Fruit fly (Drosophila melanogaster) whole organism, embryonic: ENCODE measurements around the gene CG32267.

Source experiments
- Abd-B ChIP-seq: fragments of 200-800 bp; sonication (Bioruptor generic); optimal IDR thresholded peaks from 2 replicates; lab custom pipeline; 2018; ENCODE audit warnings: missing biosample characterization, mild to moderate bottlenecking, missing genetic modification characterization, moderate library complexity
- Adf1 ChIP-seq: fragments of 200-800 bp; sonication (Bioruptor generic); IDR thresholded peaks from 2 replicates; pipeline ENCODE4 v1.3.6; 2022; ENCODE audit warnings: missing biosample characterization, missing genetic modification characterization
- Atf6 ChIP-seq: fragments of 200-800 bp; sonication (Bioruptor generic); IDR thresholded peaks from 2 replicates; pipeline ENCODE4 v1.3.6; 2022; ENCODE audit warnings: missing biosample characterization, missing genetic modification characterization
- Bgb ChIP-seq: fragments of 200-800 bp; sonication (Bioruptor generic); IDR thresholded peaks from 2 replicates; pipeline ENCODE4 v1.3.6; 2022; ENCODE audit warnings: missing biosample characterization, missing genetic modification characterization; ENCODE audit not compliant: partially characterized antibody
- CG11093 ChIP-seq: fragments of 200-800 bp; sonication (Bioruptor generic); IDR thresholded peaks from 3 replicates; pipeline ENCODE4 v1.3.6; 2022; ENCODE audit warnings: missing biosample characterization, missing genetic modification characterization
- CG12071 ChIP-seq: fragments of 200-800 bp; sonication (Bioruptor generic); optimal IDR thresholded peaks from 3 replicates; lab custom pipeline; 2018; ENCODE audit warnings: missing biosample characterization, mild to moderate bottlenecking, missing genetic modification characterization
- CG1603 ChIP-seq: fragments of 200-800 bp; sonication (Bioruptor generic); optimal IDR thresholded peaks from 2 replicates; lab custom pipeline; 2019; ENCODE audit warnings: missing biosample characterization, mild to moderate bottlenecking, missing genetic modification characterization, moderate library complexity
- CG1647 ChIP-seq: fragments of 200-800 bp; sonication (Bioruptor generic); optimal IDR thresholded peaks from 3 replicates; lab custom pipeline; 2016; ENCODE audit warnings: missing biosample characterization, missing genetic modification characterization
- CG16815 ChIP-seq: fragments of 200-800 bp; sonication (Bioruptor generic); optimal IDR thresholded peaks from 3 replicates; lab custom pipeline; 2017; ENCODE audit warnings: missing biosample characterization, mild to moderate bottlenecking, missing genetic modification characterization
- CG17385 ChIP-seq: fragments of 200-800 bp; sonication (Bioruptor generic); optimal IDR thresholded peaks from 3 replicates; lab custom pipeline; 2018; ENCODE audit warnings: missing biosample characterization, mild to moderate bottlenecking, missing genetic modification characterization
- CG18764 ChIP-seq: fragments of 200-800 bp; sonication (Bioruptor generic); optimal IDR thresholded peaks from 3 replicates; lab custom pipeline; 2016; ENCODE audit warnings: missing biosample characterization, missing genetic modification characterization
- CG34376 ChIP-seq: fragments of 200-800 bp; sonication (Bioruptor generic); optimal IDR thresholded peaks from 2 replicates; lab custom pipeline; 2018; ENCODE audit warnings: missing biosample characterization, mild to moderate bottlenecking, missing genetic modification characterization
- CG6765 ChIP-seq: fragments of 200-800 bp; sonication (Bioruptor generic); optimal IDR thresholded peaks from 3 replicates; lab custom pipeline; 2017; ENCODE audit warnings: missing biosample characterization, mild to moderate bottlenecking, missing genetic modification characterization
- CG8089 ChIP-seq: fragments of 200-800 bp; sonication (Bioruptor generic); optimal IDR thresholded peaks from 3 replicates; lab custom pipeline; 2016; ENCODE audit warnings: missing biosample characterization, missing genetic modification characterization
- CG9817 ChIP-seq: fragments of 200-800 bp; sonication (Bioruptor generic); optimal IDR thresholded peaks from 2 replicates; lab custom pipeline; 2018; ENCODE audit warnings: missing biosample characterization, mild to moderate bottlenecking, missing genetic modification characterization, moderate library complexity
- CoRest ChIP-seq: fragments of 200-800 bp; sonication (Bioruptor generic); optimal IDR thresholded peaks from 3 replicates; lab custom pipeline; 2018; ENCODE audit warnings: missing biosample characterization, mild to moderate bottlenecking, missing genetic modification characterization, moderate library complexity
- D19B ChIP-seq: fragments of 200-800 bp; sonication (Bioruptor generic); optimal IDR thresholded peaks from 2 replicates; lab custom pipeline; 2017; ENCODE audit warnings: missing biosample characterization, mild to moderate bottlenecking, missing genetic modification characterization
- Dip2 ChIP-seq: fragments of 200-800 bp; sonication (Bioruptor generic); IDR thresholded peaks from 2 replicates; pipeline ENCODE4 v1.3.6; 2022; ENCODE audit warnings: missing biosample characterization, missing genetic modification characterization
- Dll ChIP-seq: fragments of 200-800 bp; sonication (Bioruptor generic); IDR thresholded peaks from 4 replicates; pipeline ENCODE4 v1.3.6; 2022; ENCODE audit warnings: missing biosample characterization, missing genetic modification characterization; ENCODE audit not compliant: partially characterized antibody
- Doc3 ChIP-seq: fragments of 200-800 bp; sonication (Bioruptor generic); IDR thresholded peaks from 3 replicates; pipeline ENCODE4 v1.3.6; 2022; ENCODE audit warnings: missing biosample characterization, missing genetic modification characterization; ENCODE audit not compliant: partially characterized antibody
- E2f2 ChIP-seq: fragments of 200-800 bp; sonication (Bioruptor generic); IDR thresholded peaks from 2 replicates; pipeline ENCODE4 v1.3.6; 2022; ENCODE audit warnings: missing biosample characterization, missing genetic modification characterization
- ERR ChIP-seq: fragments of 200-800 bp; sonication (Bioruptor generic); optimal IDR thresholded peaks from 2 replicates; lab custom pipeline; 2016; ENCODE audit warnings: missing biosample characterization, missing genetic modification characterization
- Eip74EF ChIP-seq, 2 experiments: fragments of 200-800 bp in 1 of 2; fragments of >200 bp in 1 of 2; sonication (Bioruptor generic) in 1 of 2; optimal IDR thresholded peaks; 2 replicates each; lab custom pipeline; 2017 to 2019; ENCODE audit warnings: missing biosample characterization in 2 of 2, missing genetic modification characterization in 2 of 2, mild to moderate bottlenecking in 1 of 2, moderate library complexity in 1 of 2
- Gsc ChIP-seq: fragments of 200-800 bp; sonication (Bioruptor generic); IDR thresholded peaks from 2 replicates; pipeline ENCODE4 v1.3.6; 2022; ENCODE audit warnings: missing biosample characterization, missing genetic modification characterization
- HHEX ChIP-seq: fragments of 200-800 bp; sonication (Bioruptor generic); optimal IDR thresholded peaks from 3 replicates; lab custom pipeline; 2017; ENCODE audit warnings: missing biosample characterization, mild to moderate bottlenecking, missing genetic modification characterization, missing genetic modification reagents
- HmgD ChIP-seq: fragments of 200-800 bp; sonication (Bioruptor generic); optimal IDR thresholded peaks from 3 replicates; lab custom pipeline; 2016; ENCODE audit warnings: missing biosample characterization, missing genetic modification characterization
- Hr51 ChIP-seq, 2 experiments: fragments of 200-800 bp; sonication (Bioruptor generic); optimal IDR thresholded peaks; 2 replicates in 1 of 2; 3 replicates in 1 of 2; lab custom pipeline; 2016 to 2018; ENCODE audit warnings: missing biosample characterization in 2 of 2, missing genetic modification characterization in 2 of 2, mild to moderate bottlenecking in 1 of 2, moderate library complexity in 1 of 2
- Hsf ChIP-seq: fragments of 200-800 bp; sonication (Bioruptor generic); optimal IDR thresholded peaks from 3 replicates; lab custom pipeline; 2016; ENCODE audit warnings: missing biosample characterization, missing genetic modification characterization
- MBD-R2 ChIP-seq: fragments of 200-800 bp; sonication (Bioruptor generic); IDR thresholded peaks from 2 replicates; pipeline ENCODE4 v1.3.6; 2022; ENCODE audit warnings: missing biosample characterization, missing genetic modification characterization
- YL-1 ChIP-seq: fragments of 200-800 bp; sonication (Bioruptor generic); optimal IDR thresholded peaks from 3 replicates; lab custom pipeline; 2017; ENCODE audit warnings: missing biosample characterization, mild to moderate bottlenecking, missing genetic modification characterization
- ab ChIP-seq: fragments of 200-800 bp; sonication (Bioruptor generic); optimal IDR thresholded peaks from 2 replicates; lab custom pipeline; 2016; ENCODE audit warnings: missing biosample characterization, missing genetic modification characterization
- az2 ChIP-seq: fragments of 200-800 bp; sonication (Bioruptor generic); optimal IDR thresholded peaks from 3 replicates; lab custom pipeline; 2016; ENCODE audit warnings: missing biosample characterization, missing genetic modification characterization
- cas ChIP-seq: fragments of 200-800 bp; sonication (Bioruptor generic); IDR thresholded peaks from 2 replicates; pipeline ENCODE4 v1.3.6; 2022; ENCODE audit warnings: missing biosample characterization, missing genetic modification characterization
- caup ChIP-seq: fragments of 200-800 bp; sonication (Bioruptor generic); optimal IDR thresholded peaks from 3 replicates; lab custom pipeline; 2017; ENCODE audit warnings: missing biosample characterization, mild to moderate bottlenecking, missing genetic modification characterization, moderate library complexity; ENCODE audit not compliant: severe bottlenecking
- corto ChIP-seq: fragments of 200-800 bp; sonication (Bioruptor generic); optimal IDR thresholded peaks from 2 replicates; lab custom pipeline; 2016; ENCODE audit warnings: missing biosample characterization, mild to moderate bottlenecking, missing genetic modification characterization, moderate library complexity
- crol ChIP-seq: fragments of 200-800 bp; sonication (Bioruptor generic); IDR thresholded peaks from 2 replicates; pipeline ENCODE4 v1.3.6; 2022; ENCODE audit warnings: missing biosample characterization, missing genetic modification characterization
- emc ChIP-seq: fragments of 200-800 bp; sonication (Bioruptor generic); optimal IDR thresholded peaks from 2 replicates; lab custom pipeline; 2016; ENCODE audit warnings: missing biosample characterization, missing genetic modification characterization
- hth ChIP-seq: fragments of >200 bp; optimal IDR thresholded peaks from 2 replicates; lab custom pipeline; 2017; ENCODE audit warnings: inconsistent platforms
- lab ChIP-seq: fragments of 200-800 bp; sonication (Bioruptor generic); optimal IDR thresholded peaks from 3 replicates; lab custom pipeline; 2017; ENCODE audit warnings: missing biosample characterization, missing genetic modification characterization, mild to moderate bottlenecking, moderate library complexity, missing genetic modification reagents
- luna ChIP-seq: fragments of 200-800 bp; sonication (Bioruptor generic); optimal IDR thresholded peaks from 2 replicates; lab custom pipeline; 2016; ENCODE audit warnings: missing biosample characterization, missing genetic modification characterization
- psq ChIP-seq: fragments of 200-800 bp; sonication (Bioruptor generic); optimal IDR thresholded peaks from 2 replicates; lab custom pipeline; 2017; ENCODE audit warnings: missing biosample characterization, missing genetic modification characterization
- row ChIP-seq: fragments of 200-800 bp; sonication (Bioruptor generic); IDR thresholded peaks from 3 replicates; pipeline ENCODE4 v1.3.6; 2022; ENCODE audit warnings: missing biosample characterization, missing genetic modification characterization
- sens ChIP-seq: fragments of 200-800 bp; sonication (Bioruptor generic); peaks from one replicate; lab custom pipeline; 2016; ENCODE audit warnings: missing biosample characterization, missing genetic modification characterization
- tgo ChIP-seq: fragments of 200-800 bp; sonication (Bioruptor generic); IDR thresholded peaks from 3 replicates; pipeline ENCODE4 v1.3.6; 2022; ENCODE audit warnings: missing biosample characterization, missing genetic modification characterization
- twi ChIP-seq: fragments of 200-800 bp; optimal IDR thresholded peaks from 2 replicates; lab custom pipeline; 2019; ENCODE audit warnings: missing biosample characterization, mild to moderate bottlenecking, missing genetic modification characterization, moderate library complexity
- tx ChIP-seq: fragments of 200-800 bp; sonication (Bioruptor generic); optimal IDR thresholded peaks from 2 replicates; lab custom pipeline; 2016; ENCODE audit warnings: missing biosample characterization, missing genetic modification characterization
- vnd ChIP-seq: fragments of 200-800 bp; sonication (Bioruptor generic); IDR thresholded peaks from 3 replicates; pipeline ENCODE4 v1.3.6; 2022; ENCODE audit warnings: missing biosample characterization, missing genetic modification characterization; ENCODE audit not compliant: partially characterized antibody
- wdn ChIP-seq: fragments of 200-800 bp; sonication (Bioruptor generic); IDR thresholded peaks from 2 replicates; pipeline ENCODE4 v1.3.6; 2022; ENCODE audit warnings: missing biosample characterization, missing genetic modification characterization
- wor ChIP-seq: fragments of 200-800 bp; sonication (Bioruptor generic); IDR thresholded peaks from 2 replicates; pipeline ENCODE4 v1.3.6; 2022; ENCODE audit warnings: missing biosample characterization, missing genetic modification characterization

Gene CG32267

dm6 chr3L:3460402-3461027 lies 11.4 kb downstream of the CG32267 start, which contains the start of gene eIF5B (continued):
- TF ChIP-seq Hr51 (GFP tag; optimal IDR thresholded peaks at IDR 0.05; lab: Kevin White, UChicago) = peak; percentile 56 to 77
- TF ChIP-seq wor (GFP tag; lab: Robert Waterston, UW) = peak; percentile 78
- peak in 1 of 2 experiments; percentile 31 for TF ChIP-seq Eip74EF (GFP tag; optimal IDR thresholded peaks at IDR 0.05; lab: Kevin White, UChicago)
- peak; percentile 82 for TF ChIP-seq CG16815
- TF ChIP-seq emc = no peak
- peak; percentile 76 for TF ChIP-seq CG9817 (tag; lab: Kevin White, UChicago)
- TF ChIP-seq wdn (GFP tag; lab: Robert Waterston, UW) = peak; percentile 79
- peak; percentile 90 for TF ChIP-seq CoRest (tag; lab: Kevin White, UChicago)
- TF ChIP-seq MBD-R2 = peak; percentile 73
- peak; percentile 76 for TF ChIP-seq lab (GFP tag; lab: Kevin White, UChicago)
- TF ChIP-seq CG34376 (GFP tag; lab: Kevin White, UChicago) = peak; percentile 24
- TF ChIP-seq Adf1 (GFP tag; lab: Robert Waterston, UW) = peak; percentile 57
- peak; percentile 60 for TF ChIP-seq psq (GFP tag; lab: Kevin White, UChicago)
- no peak for TF ChIP-seq tx (GFP tag; lab: Kevin White, UChicago)
- TF ChIP-seq Gsc = peak; percentile 46
- peak; percentile 92 for TF ChIP-seq crol (GFP tag; lab: Robert Waterston, UW)
- TF ChIP-seq Abd-B = peak; percentile 82
- TF ChIP-seq cas (GFP tag; lab: Robert Waterston, UW) = peak; percentile 74
- TF ChIP-seq vnd = no peak
- TF ChIP-seq luna = no peak
- peak; percentile 73 for TF ChIP-seq CG17385
- peak; percentile 97 for TF ChIP-seq row (GFP tag; lab: Robert Waterston, UW)
- peak; percentile 85 for TF ChIP-seq az2 (GFP tag; lab: Kevin White, UChicago)
- peak; percentile 44 for TF ChIP-seq CG18764 (GFP tag; lab: Kevin White, UChicago)
- TF ChIP-seq Atf6 (GFP tag; lab: Robert Waterston, UW) = peak; percentile 80
- TF ChIP-seq HmgD (GFP tag; lab: Kevin White, UChicago) = no peak
- TF ChIP-seq E2f2 (GFP tag; lab: Robert Waterston, UW) = peak; percentile 59
- no peak for TF ChIP-seq ERR (GFP tag; lab: Kevin White, UChicago)
- TF ChIP-seq CG11093 (GFP tag; lab: Robert Waterston, UW) = peak; percentile 82; the same call in 2 of the 3 replicates
- 0 out of 4 replicates have a peak, but pooled peaks have one; percentile 35 for TF ChIP-seq Dll (GFP tag; lab: Robert Waterston, UW)
- TF ChIP-seq HHEX (GFP tag; lab: Kevin White, UChicago) = peak; percentile 59
- TF ChIP-seq Dip2 (GFP tag; lab: Robert Waterston, UW) = 0 out of 2 replicates have a peak, but pooled peaks have one; percentile 40
- TF ChIP-seq YL-1 = peak; percentile 58
- TF ChIP-seq Bgb (GFP tag; lab: Robert Waterston, UW) = no peak; the same call in 1 of the 2 replicates
- no peak for TF ChIP-seq CG8089 (GFP tag; lab: Kevin White, UChicago)
- TF ChIP-seq CG12071 (GFP tag; lab: Kevin White, UChicago) = peak; percentile 7
- TF ChIP-seq Doc3 (GFP tag; lab: Robert Waterston, UW) = no peak
- TF ChIP-seq CG1647 (GFP tag; lab: Kevin White, UChicago) = peak; percentile 18
- TF ChIP-seq caup (GFP tag; lab: Kevin White, UChicago) = peak; percentile 67
- no peak for TF ChIP-seq CG6765 (GFP tag; lab: Kevin White, UChicago)
- TF ChIP-seq twi (tag; lab: Kevin White, UChicago) = peak; percentile 70
- TF ChIP-seq sens (GFP tag; lab: Kevin White, UChicago) = peak; percentile 90
- peak; percentile 34 for TF ChIP-seq ab (GFP tag; lab: Kevin White, UChicago)
- TF ChIP-seq CG1603 (tag; lab: Kevin White, UChicago) = peak; percentile 55
- peak; percentile 97 for TF ChIP-seq D19B (GFP tag; lab: Kevin White, UChicago)
- TF ChIP-seq corto = peak; percentile 6
- TF ChIP-seq tgo (GFP tag; lab: Robert Waterston, UW) = peak; percentile 83
- peak; percentile 69 for TF ChIP-seq Hsf
- TF ChIP-seq hth = no peak
